Fruit fly (Drosophila melanogaster) whole organism, embryonic: ENCODE data around the gene CG10283.

ENCODE experiments used
- Abd-B ChIP-seq: fragments of 200-800 bp; sonication (Bioruptor generic); optimal IDR thresholded peaks from 2 replicates; lab custom pipeline; 2018; ENCODE audit warnings: missing biosample characterization, mild to moderate bottlenecking, missing genetic modification characterization, moderate library complexity
- Ada2b ChIP-seq: fragments of 200-800 bp; sonication (Bioruptor generic); IDR thresholded peaks from 2 replicates; pipeline ENCODE4 v1.3.6; 2022; ENCODE audit warnings: missing biosample characterization, missing genetic modification characterization
- Antp ChIP-seq: fragments of 200-800 bp; sonication (Bioruptor generic); optimal IDR thresholded peaks from 3 replicates; lab custom pipeline; 2016; ENCODE audit warnings: missing biosample characterization, missing genetic modification characterization
- B-H2 ChIP-seq: fragments of 200-800 bp; sonication (Bioruptor generic); optimal IDR thresholded peaks from 2 replicates; lab custom pipeline; 2018; ENCODE audit warnings: missing biosample characterization, mild to moderate bottlenecking, missing genetic modification characterization
- Bgb ChIP-seq: fragments of 200-800 bp; sonication (Bioruptor generic); IDR thresholded peaks from 2 replicates; pipeline ENCODE4 v1.3.6; 2022; ENCODE audit warnings: missing biosample characterization, missing genetic modification characterization; ENCODE audit not compliant: partially characterized antibody
- CG12071 ChIP-seq: fragments of 200-800 bp; sonication (Bioruptor generic); optimal IDR thresholded peaks from 3 replicates; lab custom pipeline; 2018; ENCODE audit warnings: missing biosample characterization, mild to moderate bottlenecking, missing genetic modification characterization
- CG13123 ChIP-seq: fragments of 200-800 bp; sonication (Bioruptor generic); optimal IDR thresholded peaks from 2 replicates; lab custom pipeline; 2016; ENCODE audit warnings: missing biosample characterization, missing genetic modification characterization
- CG14441 ChIP-seq: fragments of 200-800 bp; sonication (Bioruptor generic); IDR thresholded peaks from 2 replicates; pipeline ENCODE4 v1.3.6; 2022; ENCODE audit warnings: missing biosample characterization, missing genetic modification characterization
- CG14710 ChIP-seq: fragments of 200-800 bp; sonication (Bioruptor generic); optimal IDR thresholded peaks from 3 replicates; lab custom pipeline; 2019; ENCODE audit warnings: missing biosample characterization, mild to moderate bottlenecking, missing genetic modification characterization, moderate library complexity
- CG15696 ChIP-seq: fragments of 200-800 bp; sonication (Bioruptor generic); optimal IDR thresholded peaks from 2 replicates; lab custom pipeline; 2019; ENCODE audit warnings: missing biosample characterization, mild to moderate bottlenecking, missing genetic modification characterization, moderate library complexity
- CG17802 ChIP-seq: fragments of 200-800 bp; sonication (Bioruptor generic); optimal IDR thresholded peaks from 2 replicates; lab custom pipeline; 2018; ENCODE audit warnings: missing biosample characterization, mild to moderate bottlenecking, missing genetic modification characterization, moderate library complexity
- CG18262 ChIP-seq: fragments of 200-800 bp; optimal IDR thresholded peaks from 3 replicates; lab custom pipeline; 2019; ENCODE audit warnings: missing biosample characterization, mild to moderate bottlenecking, missing genetic modification characterization, moderate library complexity
- CG2202 ChIP-seq: fragments of 200-800 bp; sonication (Bioruptor generic); optimal IDR thresholded peaks from 2 replicates; lab custom pipeline; 2018; ENCODE audit warnings: missing biosample characterization, mild to moderate bottlenecking, missing genetic modification characterization
- CG32532 ChIP-seq: fragments of 200-800 bp; sonication (Bioruptor generic); IDR thresholded peaks from 2 replicates; pipeline ENCODE4 v1.3.6; 2022; ENCODE audit warnings: missing biosample characterization, missing genetic modification characterization
- CG7745 ChIP-seq: fragments of 200-800 bp; sonication (Bioruptor generic); optimal IDR thresholded peaks from 2 replicates; lab custom pipeline; 2018; ENCODE audit warnings: missing biosample characterization, mild to moderate bottlenecking, missing genetic modification characterization, moderate library complexity
- CG9797 ChIP-seq: fragments of 200-800 bp; sonication (Bioruptor generic); optimal IDR thresholded peaks from 3 replicates; lab custom pipeline; 2018; ENCODE audit warnings: missing biosample characterization, mild to moderate bottlenecking, missing genetic modification characterization
- CHES-1-like ChIP-seq: fragments of 200-800 bp; sonication (Bioruptor generic); optimal IDR thresholded peaks from 2 replicates; lab custom pipeline; 2016; ENCODE audit warnings: missing biosample characterization, missing genetic modification characterization
- Doc3 ChIP-seq: fragments of 200-800 bp; sonication (Bioruptor generic); IDR thresholded peaks from 3 replicates; pipeline ENCODE4 v1.3.6; 2022; ENCODE audit warnings: missing biosample characterization, missing genetic modification characterization; ENCODE audit not compliant: partially characterized antibody
- Drgx ChIP-seq: fragments of 200-800 bp; sonication (Bioruptor generic); IDR thresholded peaks from 2 replicates; pipeline ENCODE4 v1.3.6; 2022; ENCODE audit warnings: missing biosample characterization, missing genetic modification characterization
- Eip74EF ChIP-seq, 2 experiments: fragments of 200-800 bp in 1 of 2; fragments of >200 bp in 1 of 2; sonication (Bioruptor generic) in 1 of 2; optimal IDR thresholded peaks; 2 replicates each; lab custom pipeline; 2017 to 2019; ENCODE audit warnings: missing biosample characterization in 2 of 2, missing genetic modification characterization in 2 of 2, mild to moderate bottlenecking in 1 of 2, moderate library complexity in 1 of 2
- Elba2 ChIP-seq: fragments of 200-800 bp; sonication (Bioruptor generic); optimal IDR thresholded peaks from 3 replicates; lab custom pipeline; 2016; ENCODE audit warnings: missing biosample characterization, missing genetic modification characterization
- Fer2 ChIP-seq: fragments of 200-800 bp; sonication (Bioruptor generic); optimal IDR thresholded peaks from 2 replicates; lab custom pipeline; 2018; ENCODE audit warnings: missing biosample characterization, mild to moderate bottlenecking, missing genetic modification characterization, moderate library complexity
- H15 ChIP-seq: fragments of 200-800 bp; sonication (Bioruptor generic); IDR thresholded peaks from 3 replicates; pipeline ENCODE4 v1.3.6; 2022; ENCODE audit warnings: missing biosample characterization, missing genetic modification characterization
- H2.0 ChIP-seq: fragments of 200-800 bp; sonication (Bioruptor generic); IDR thresholded peaks from 2 replicates; pipeline ENCODE4 v1.3.6; 2022; ENCODE audit warnings: missing biosample characterization, missing genetic modification characterization
- HLH3B ChIP-seq: fragments of 200-800 bp; sonication (Bioruptor generic); IDR thresholded peaks from 2 replicates; pipeline ENCODE4 v1.3.6; 2022; ENCODE audit warnings: missing biosample characterization, missing genetic modification characterization
- HLH4C ChIP-seq: fragments of 200-800 bp; sonication (Bioruptor generic); IDR thresholded peaks from 3 replicates; pipeline ENCODE4 v1.3.6; 2022; ENCODE audit warnings: missing biosample characterization, missing genetic modification characterization; ENCODE audit not compliant: partially characterized antibody
- Hr39 ChIP-seq: fragments of >200 bp; optimal IDR thresholded peaks from 2 replicates; lab custom pipeline; 2017
- NFAT ChIP-seq: fragments of 200-800 bp; sonication (Bioruptor generic); IDR thresholded peaks from 2 replicates; pipeline ENCODE4 v1.3.6; 2022; ENCODE audit warnings: missing biosample characterization, missing genetic modification characterization
- Pdp1 ChIP-seq, 2 experiments: fragments of 200-800 bp; sonication (Bioruptor generic); optimal IDR thresholded peaks; 3 replicates each; lab custom pipeline; 2016; ENCODE audit warnings: missing biosample characterization in 2 of 2, missing genetic modification characterization in 2 of 2, mild to moderate bottlenecking in 1 of 2, moderate library complexity in 1 of 2
- Ravus ChIP-seq: fragments of 200-800 bp; sonication (Bioruptor generic); IDR thresholded peaks from 2 replicates; pipeline ENCODE4 v1.3.6; 2022; ENCODE audit warnings: missing biosample characterization, missing genetic modification characterization
- Sox102F ChIP-seq: fragments of 200-800 bp; sonication (Bioruptor generic); optimal IDR thresholded peaks from 2 replicates; lab custom pipeline; 2018; ENCODE audit warnings: missing biosample characterization, mild to moderate bottlenecking, missing genetic modification characterization, moderate library complexity
- Trl ChIP-seq, 3 experiments: fragments of >200 bp in 2 of 3; fragments of 200-800 bp in 1 of 3; sonication (Bioruptor generic) in 1 of 3; optimal IDR thresholded peaks; 2 replicates in 1 of 3; 3 replicates in 2 of 3; lab custom pipeline; 2016 to 2017; ENCODE audit warnings: missing biosample characterization in 1 of 3, missing genetic modification characterization in 1 of 3
- ara ChIP-seq: fragments of 200-800 bp; sonication (Bioruptor generic); IDR thresholded peaks from 2 replicates; pipeline ENCODE4 v1.3.6; 2022; ENCODE audit warnings: missing biosample characterization, missing genetic modification characterization
- chinmo ChIP-seq: fragments of 200-800 bp; sonication (Bioruptor generic); IDR thresholded peaks from 4 replicates; pipeline ENCODE4 v1.3.6; 2022; ENCODE audit warnings: missing biosample characterization, missing genetic modification characterization; ENCODE audit not compliant: partially characterized antibody
- croc ChIP-seq: fragments of 200-800 bp; sonication (Bioruptor generic); conservative IDR thresholded peaks from 3 replicates; pipeline ENCODE4 v1.3.6; 2022; ENCODE audit warnings: missing biosample characterization, missing genetic modification characterization
- dan ChIP-seq: fragments of 200-800 bp; sonication (Bioruptor generic); IDR thresholded peaks from 2 replicates; pipeline ENCODE4 v1.3.6; 2022; ENCODE audit warnings: missing biosample characterization, missing genetic modification characterization
- dmrt99B ChIP-seq: fragments of 200-800 bp; sonication (Bioruptor generic); optimal IDR thresholded peaks from 2 replicates; lab custom pipeline; 2018; ENCODE audit warnings: missing biosample characterization, mild to moderate bottlenecking, missing genetic modification characterization, moderate library complexity
- fru ChIP-seq: fragments of >200 bp; optimal IDR thresholded peaks from 2 replicates; lab custom pipeline; 2017
- fu2 ChIP-seq: fragments of 200-800 bp; sonication (Bioruptor generic); optimal IDR thresholded peaks from 2 replicates; lab custom pipeline; 2016; ENCODE audit warnings: missing biosample characterization, missing genetic modification characterization
- gce ChIP-seq: fragments of 200-800 bp; sonication (Bioruptor generic); IDR thresholded peaks from 3 replicates; pipeline ENCODE4 v1.3.6; 2022; ENCODE audit warnings: missing biosample characterization, missing genetic modification characterization
- gem ChIP-seq: fragments of 200-800 bp; sonication (Bioruptor generic); optimal IDR thresholded peaks from 2 replicates; lab custom pipeline; 2019; ENCODE audit warnings: missing biosample characterization, mild to moderate bottlenecking, missing genetic modification characterization, moderate library complexity
- ham ChIP-seq: fragments of 200-800 bp; sonication (Bioruptor generic); IDR thresholded peaks from 2 replicates; pipeline ENCODE4 v1.3.6; 2022; ENCODE audit warnings: missing biosample characterization, missing genetic modification characterization
- lab ChIP-seq: fragments of 200-800 bp; sonication (Bioruptor generic); optimal IDR thresholded peaks from 3 replicates; lab custom pipeline; 2017; ENCODE audit warnings: missing biosample characterization, missing genetic modification characterization, mild to moderate bottlenecking, moderate library complexity, missing genetic modification reagents
- nerfin-2 ChIP-seq: fragments of 200-800 bp; sonication (Bioruptor generic); IDR thresholded peaks from 2 replicates; pipeline ENCODE4 v1.3.6; 2022; ENCODE audit warnings: missing biosample characterization, missing genetic modification characterization; ENCODE audit not compliant: partially characterized antibody
- oc ChIP-seq: fragments of 200-800 bp; sonication (Bioruptor generic); optimal IDR thresholded peaks from 2 replicates; lab custom pipeline; 2018; ENCODE audit warnings: missing biosample characterization, mild to moderate bottlenecking, missing genetic modification characterization, moderate library complexity
- p53 ChIP-seq: fragments of 200-800 bp; sonication (Bioruptor generic); optimal IDR thresholded peaks from 2 replicates; lab custom pipeline; 2016; ENCODE audit warnings: missing biosample characterization, missing genetic modification characterization
- pita ChIP-seq: fragments of 200-800 bp; sonication (Bioruptor generic); optimal IDR thresholded peaks from 2 replicates; lab custom pipeline; 2017; ENCODE audit warnings: missing biosample characterization, mild to moderate bottlenecking, missing genetic modification characterization
- pros ChIP-seq: fragments of 200-800 bp; sonication (Bioruptor generic); optimal IDR thresholded peaks from 3 replicates; lab custom pipeline; 2019; ENCODE audit warnings: missing biosample characterization, mild to moderate bottlenecking, missing genetic modification characterization, moderate library complexity
- tna ChIP-seq: fragments of 200-800 bp; sonication (Bioruptor generic); IDR thresholded peaks from 2 replicates; pipeline ENCODE4 v1.3.6; 2022; ENCODE audit warnings: missing biosample characterization, missing genetic modification characterization; ENCODE audit not compliant: partially characterized antibody
- unc-4 ChIP-seq: fragments of 200-800 bp; sonication (Bioruptor generic); IDR thresholded peaks from 2 replicates; pipeline ENCODE4 v1.3.6; 2022; ENCODE audit warnings: missing biosample characterization, missing genetic modification characterization; ENCODE audit not compliant: partially characterized antibody
- wor ChIP-seq: fragments of 200-800 bp; sonication (Bioruptor generic); IDR thresholded peaks from 2 replicates; pipeline ENCODE4 v1.3.6; 2022; ENCODE audit warnings: missing biosample characterization, missing genetic modification characterization

CG10283 gene

dm6 chr2L:18505475-18505874, 21.2 kb upstream of the CG10283 start (continued):
- no peak for TF ChIP-seq CG9797
- TF ChIP-seq gem (tag; lab: Kevin White, UChicago) = peak; percentile 71
- peak; percentile 61 for TF ChIP-seq CG18262
- TF ChIP-seq pita (GFP tag; lab: Kevin White, UChicago) = no peak
- TF ChIP-seq Hr39 (lab: Kevin White, UChicago) = no peak
- no peak for TF ChIP-seq gce
- TF ChIP-seq Fer2 (tag; lab: Kevin White, UChicago) = no peak
- TF ChIP-seq CG7745 (tag; lab: Kevin White, UChicago) = no peak
- no peak for TF ChIP-seq CG13123
- TF ChIP-seq CHES-1-like (GFP tag; lab: Kevin White, UChicago) = peak; percentile 17
- no peak for TF ChIP-seq Doc3 (GFP tag; lab: Robert Waterston, UW)
- TF ChIP-seq fru (lab: Kevin White, UChicago) = no peak
- no peak for TF ChIP-seq Ada2b (GFP tag; lab: Robert Waterston, UW)
- no peak for TF ChIP-seq Antp (GFP tag; lab: Kevin White, UChicago)
- no peak for TF ChIP-seq chinmo (GFP tag; lab: Robert Waterston, UW)
- TF ChIP-seq ham (GFP tag; lab: Robert Waterston, UW) = no peak
- TF ChIP-seq lab (GFP tag; lab: Kevin White, UChicago) = no peak
- TF ChIP-seq Bgb (GFP tag; lab: Robert Waterston, UW) = no peak
- no peak for TF ChIP-seq Trl (optimal IDR thresholded peaks at IDR 0.05; lab: Kevin White, UChicago)
- peak; percentile 2 for TF ChIP-seq Trl (GFP tag; optimal IDR thresholded peaks at IDR 0.05; lab: Kevin White, UChicago)
- TF ChIP-seq H15 (GFP tag; lab: Robert Waterston, UW) = no peak
- TF ChIP-seq CG17802 (tag; lab: Kevin White, UChicago) = no peak
- TF ChIP-seq ara (GFP tag; lab: Robert Waterston, UW) = no peak
- no peak for TF ChIP-seq Ravus (GFP tag; lab: Robert Waterston, UW)
- TF ChIP-seq CG32532 (GFP tag; lab: Robert Waterston, UW) = no peak
- no peak for TF ChIP-seq HLH3B (GFP tag; lab: Robert Waterston, UW)
- no peak for TF ChIP-seq CG12071 (GFP tag; lab: Kevin White, UChicago)
- TF ChIP-seq Drgx = no peak
- no peak for TF ChIP-seq oc
- peak; percentile 54 for TF ChIP-seq Sox102F (GFP tag; lab: Kevin White, UChicago)
- no peak for TF ChIP-seq Elba2 (GFP tag; lab: Kevin White, UChicago)
- TF ChIP-seq Eip74EF (GFP tag; optimal IDR thresholded peaks at IDR 0.05; lab: Kevin White, UChicago) = no peak
- no peak for TF ChIP-seq B-H2 (GFP tag; lab: Kevin White, UChicago)
- no peak for TF ChIP-seq tna (GFP tag; lab: Robert Waterston, UW)
- no peak for TF ChIP-seq CG14441 (GFP tag; lab: Robert Waterston, UW)
- TF ChIP-seq dan = 0 out of 2 replicates have a peak, but pooled peaks have one; percentile 25
- TF ChIP-seq pros (GFP tag; lab: Kevin White, UChicago) = no peak
- TF ChIP-seq CG14710 (tag; lab: Kevin White, UChicago) = peak; percentile 63
- TF ChIP-seq wor (GFP tag; lab: Robert Waterston, UW) = no peak
- no peak for TF ChIP-seq HLH4C (GFP tag; lab: Robert Waterston, UW)
- no peak for TF ChIP-seq H2.0 (GFP tag; lab: Robert Waterston, UW)
- no peak for TF ChIP-seq Abd-B (GFP tag; lab: Kevin White, UChicago)
- peak; percentile 20 for TF ChIP-seq CG2202 (tag; lab: Kevin White, UChicago)
- no peak for TF ChIP-seq nerfin-2 (GFP tag; lab: Robert Waterston, UW)
- no peak for TF ChIP-seq NFAT
- peak in 1 of 2 experiments; percentile 5 for TF ChIP-seq Pdp1 (GFP tag; optimal IDR thresholded peaks at IDR 0.05; lab: Kevin White, UChicago)
- TF ChIP-seq unc-4 (GFP tag; lab: Robert Waterston, UW) = no peak
- peak; percentile 75 for TF ChIP-seq CG15696 (tag; lab: Kevin White, UChicago)
- peak; percentile 39 for TF ChIP-seq dmrt99B (tag; lab: Kevin White, UChicago)
- no peak for TF ChIP-seq p53 (GFP tag; lab: Kevin White, UChicago)
- TF ChIP-seq croc = peak; percentile 41; the same call in 1 of the 3 replicates
- no peak for TF ChIP-seq fu2
